Fruit fly (Drosophila melanogaster): Measurements from ENCODE around the gene f-cup.

Gene f-cup

dm6 chr3R:13716827-13717226 is 16.2 kb upstream of the f-cup start (continued):
- TF ChIP-seq CG8632 (GFP tag; optimal IDR thresholded peaks at IDR 0.05) = peak; percentile 57
- TF ChIP-seq CG3919 (GFP tag; optimal IDR thresholded peaks at IDR 0.05) = peak; percentile 85
- peak; percentile 56 for TF ChIP-seq CG8319 (GFP tag; optimal IDR thresholded peaks at IDR 0.05)
- peak; percentile 82 for TF ChIP-seq achi (GFP tag; optimal IDR thresholded peaks at IDR 0.05)
- peak; percentile 70 for TF ChIP-seq esn (GFP tag; optimal IDR thresholded peaks at IDR 0.05)
- TF ChIP-seq CG15336 (GFP tag; IDR thresholded peaks at IDR 0.05) = peak; percentile 93
- TF ChIP-seq spab (GFP tag; optimal IDR thresholded peaks at IDR 0.05) = peak; percentile 64
- TF ChIP-seq dac (GFP tag; optimal IDR thresholded peaks at IDR 0.05) = peak; percentile 88

DNA sequence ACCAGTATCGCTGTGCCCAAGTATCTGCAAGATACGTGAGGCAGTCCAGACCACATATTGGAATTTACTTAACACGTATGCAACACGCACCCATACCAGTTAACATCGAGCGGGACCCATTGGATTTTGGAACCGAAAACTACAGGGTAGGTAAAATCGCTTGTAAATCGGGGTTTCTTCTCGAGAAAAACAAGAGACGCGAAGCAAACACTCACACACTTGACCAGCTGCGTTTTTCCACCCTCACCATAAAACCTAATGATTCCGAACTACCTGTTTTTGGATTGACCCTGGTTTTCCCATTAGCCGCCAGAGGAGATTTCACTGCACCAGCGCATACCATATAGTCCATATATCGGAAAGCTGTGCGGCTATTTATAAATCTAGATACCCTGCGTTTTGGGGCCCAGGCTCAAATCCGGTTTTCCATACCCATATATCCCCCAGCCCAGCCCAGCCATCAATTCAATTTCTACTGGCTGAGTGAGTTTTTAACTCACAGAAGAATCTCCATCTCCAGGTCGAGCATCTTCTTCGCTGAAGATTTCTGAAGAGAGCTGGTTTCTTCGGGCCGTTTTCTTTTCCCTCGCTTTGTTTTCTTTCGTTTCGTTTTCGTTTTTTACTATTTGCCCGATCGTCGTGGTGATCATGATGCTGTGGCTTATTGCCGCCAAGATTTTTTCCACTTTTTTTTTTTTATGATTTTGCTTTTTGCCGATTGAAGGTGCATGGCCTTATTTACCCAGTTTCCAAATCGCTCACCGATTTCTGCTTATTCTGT is 15.2 kb upstream of the f-cup start:
- peak; percentile 45; the same call in 1 of the 3 replicates for TF ChIP-seq eg (GFP tag; IDR thresholded peaks at IDR 0.05)
- TF ChIP-seq ss (GFP tag; optimal IDR thresholded peaks at IDR 0.05) = peak; percentile 67 to 77
- peak; percentile 19 for TF ChIP-seq Eip78C (GFP tag)
- TF ChIP-seq fd85E (GFP tag; optimal IDR thresholded peaks at IDR 0.05) = no peak
- TF ChIP-seq CG31627 (GFP tag; optimal IDR thresholded peaks at IDR 0.05) = no peak
- peak; percentile 81 for TF ChIP-seq CG6808 (GFP tag; optimal IDR thresholded peaks at IDR 0.05)
- no peak for TF ChIP-seq CG11762 (GFP tag; optimal IDR thresholded peaks at IDR 0.05; ENCODE audit: insufficient read depth)
- peak; percentile 63; the same call in 1 of the 3 replicates for TF ChIP-seq CG6163 (GFP tag; IDR thresholded peaks at IDR 0.05)
- TF ChIP-seq CG11294 (GFP tag; IDR thresholded peaks at IDR 0.05) = no peak
- TF ChIP-seq Ets96B (tag; optimal IDR thresholded peaks at IDR 0.05) = peak; percentile 38
- TF ChIP-seq salr (GFP tag; optimal IDR thresholded peaks at IDR 0.05) = peak in 1 of 2 experiments; percentile 1
- TF ChIP-seq dsx (GFP tag; optimal IDR thresholded peaks at IDR 0.05; ENCODE audit: poor library complexity, severe bottlenecking) = peak; percentile 55
- peak; percentile 21 for TF ChIP-seq Eip75B (GFP tag; optimal IDR thresholded peaks at IDR 0.05)
- TF ChIP-seq CG10669 (GFP tag; optimal IDR thresholded peaks at IDR 0.05) = no peak
- TF ChIP-seq Met (GFP tag; optimal IDR thresholded peaks at IDR 0.05) = peak; percentile 5
- peak; percentile 66 for TF ChIP-seq CG9139 (GFP tag; optimal IDR thresholded peaks at IDR 0.05)
- TF ChIP-seq CG6276 (GFP tag; optimal IDR thresholded peaks at IDR 0.05) = no peak
- peak; percentile 21; the same call in 1 of the 3 replicates for TF ChIP-seq CG8119 (GFP tag; IDR thresholded peaks at IDR 0.05)
- peak; percentile 6 for TF ChIP-seq Lpt (GFP tag; optimal IDR thresholded peaks at IDR 0.05)
- peak; percentile 54 for TF ChIP-seq spab (GFP tag; optimal IDR thresholded peaks at IDR 0.05)
- peak; percentile 29 for TF ChIP-seq CG3032 (tag; optimal IDR thresholded peaks at IDR 0.05)
- TF ChIP-seq CG16779 (tag; optimal IDR thresholded peaks at IDR 0.05) = peak; percentile 26

DNA sequence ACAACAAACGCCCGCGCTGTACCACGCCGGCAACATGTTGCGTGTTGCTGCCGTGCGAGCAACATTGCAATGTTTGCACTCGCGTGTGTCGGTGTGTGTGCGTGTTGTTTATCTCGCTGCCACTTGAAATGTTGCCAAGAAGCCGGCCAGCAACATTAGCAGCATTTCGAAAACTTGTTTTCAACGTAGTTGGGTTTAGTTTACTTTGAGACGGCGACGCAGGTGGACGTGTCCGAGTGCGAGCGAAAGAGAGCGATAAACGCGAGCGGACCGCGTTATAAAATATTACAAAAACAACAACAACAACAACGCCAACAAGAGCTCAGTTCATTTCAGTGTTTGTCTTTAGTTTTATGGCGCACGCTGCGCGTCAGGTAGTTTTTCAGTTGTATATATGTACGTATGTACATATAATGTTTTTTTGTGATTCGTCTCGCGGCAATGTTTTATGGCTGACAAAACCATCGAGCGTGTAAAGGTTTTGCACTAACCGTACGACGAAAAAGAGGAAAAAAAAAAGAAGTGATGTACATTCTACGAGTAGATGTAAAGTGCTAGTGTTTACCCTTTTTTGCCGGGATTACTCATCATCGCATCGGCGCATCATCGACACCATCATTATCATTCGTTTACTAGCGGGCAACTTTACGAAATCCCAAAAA is 14.5 kb upstream of the f-cup start, which contains the start of gene kmr:
kmr (plus strand) TSS at position 196 of the 662 bp plus-strand sequence.
- TF ChIP-seq OdsH (GFP tag; optimal IDR thresholded peaks at IDR 0.05) (no peak), fkh (GFP tag; optimal IDR thresholded peaks at IDR 0.05) (peak; percentile 96), Ets21C (GFP tag; optimal IDR thresholded peaks at IDR 0.05) (no peak), CG15336 (GFP tag; IDR thresholded peaks at IDR 0.05) (peak; percentile 16; the same call in 1 of the 2 replicates), Eip75B (GFP tag; optimal IDR thresholded peaks at IDR 0.05) (peak; percentile 46), ss (GFP tag; optimal IDR thresholded peaks at IDR 0.05) (peak; percentile 33 to 47), CG3919 (GFP tag; optimal IDR thresholded peaks at IDR 0.05) (peak; percentile 32), net (GFP tag; optimal IDR thresholded peaks at IDR 0.05) (peak; percentile 48), lz (GFP tag; optimal IDR thresholded peaks at IDR 0.05) (no peak), topi (GFP tag; optimal IDR thresholded peaks at IDR 0.05) (peak; percentile 1), Sox15 (GFP tag; optimal IDR thresholded peaks at IDR 0.05) (no peak), Sox14 (GFP tag; optimal IDR thresholded peaks at IDR 0.05) (no peak), svp (GFP tag) (peak; percentile 39), CG1621 (tag; optimal IDR thresholded peaks at IDR 0.05) (peak; percentile 49), CG6163 (GFP tag; IDR thresholded peaks at IDR 0.05) (peak; percentile 57; the same call in 2 of the 3 replicates), Sox102F (GFP tag; optimal IDR thresholded peaks at IDR 0.05) (peak; percentile 55), esn (GFP tag; optimal IDR thresholded peaks at IDR 0.05) (no peak), Gug (GFP tag; IDR thresholded peaks at IDR 0.05) (no peak), vri (GFP tag; optimal IDR thresholded peaks at IDR 0.05) (peak; percentile 33), eg (GFP tag; IDR thresholded peaks at IDR 0.05) (peak; percentile 55; the same call in 2 of the 3 replicates), Hr4 (GFP tag; optimal IDR thresholded peaks at IDR 0.05) (no peak), CG10669 (GFP tag; optimal IDR thresholded peaks at IDR 0.05) (no peak), CG6276 (GFP tag; optimal IDR thresholded peaks at IDR 0.05) (peak; percentile 23), salr (GFP tag; optimal IDR thresholded peaks at IDR 0.05) (no peak), acj6 (GFP tag; optimal IDR thresholded peaks at IDR 0.05) (peak; percentile 5), CG7368 (GFP tag; optimal IDR thresholded peaks at IDR 0.05) (no peak), CG3032 (tag; optimal IDR thresholded peaks at IDR 0.05) (peak; percentile 13)
